Fruit fly (Drosophila melanogaster): ENCODE data around the gene CG34313.

Gene CG34313

DNA sequence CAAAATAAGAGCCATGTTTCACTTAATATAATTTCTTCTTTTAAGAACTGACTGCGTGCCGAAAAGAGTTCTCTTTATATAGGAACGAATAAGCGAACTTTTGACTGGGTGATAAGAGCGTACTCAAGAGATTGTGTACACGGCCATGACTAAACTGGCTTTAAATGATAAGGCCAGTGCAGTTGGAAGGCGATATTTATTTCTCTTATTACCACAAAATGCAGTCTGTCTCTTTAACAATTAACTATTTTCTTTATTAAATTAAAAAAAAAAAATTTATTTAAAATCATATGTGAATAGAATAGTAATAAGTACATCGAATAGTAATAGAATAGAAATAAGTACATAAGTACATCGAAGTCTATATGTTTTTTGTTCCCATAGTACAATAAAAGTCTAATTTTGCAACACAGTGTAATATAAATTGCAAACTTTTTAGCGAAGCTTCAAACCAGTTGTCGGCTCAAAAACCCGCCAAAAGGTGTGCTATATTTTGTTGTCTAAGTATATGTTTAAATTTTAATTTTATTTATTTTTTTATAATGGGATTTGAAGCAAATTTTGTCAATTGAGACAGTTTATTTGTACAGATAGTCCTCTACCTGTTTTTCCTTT, 26.9 kb upstream of the CG34313 start, which contains the start of gene CG31810:
TSS of gene CG31810 (minus strand) at position 51 of the 615 bp plus-strand sequence.
- TF ChIP-seq Ets98B (GFP tag; IDR thresholded peaks at IDR 0.05) (no peak), D1 (tag; optimal IDR thresholded peaks at IDR 0.05) (peak; percentile 55), CG32121 (GFP tag; IDR thresholded peaks at IDR 0.05) (0 out of 2 replicates have a peak, but pooled peaks have one; percentile 17), Pif1A (GFP tag; optimal IDR thresholded peaks at IDR 0.05) (no peak)

DNA sequence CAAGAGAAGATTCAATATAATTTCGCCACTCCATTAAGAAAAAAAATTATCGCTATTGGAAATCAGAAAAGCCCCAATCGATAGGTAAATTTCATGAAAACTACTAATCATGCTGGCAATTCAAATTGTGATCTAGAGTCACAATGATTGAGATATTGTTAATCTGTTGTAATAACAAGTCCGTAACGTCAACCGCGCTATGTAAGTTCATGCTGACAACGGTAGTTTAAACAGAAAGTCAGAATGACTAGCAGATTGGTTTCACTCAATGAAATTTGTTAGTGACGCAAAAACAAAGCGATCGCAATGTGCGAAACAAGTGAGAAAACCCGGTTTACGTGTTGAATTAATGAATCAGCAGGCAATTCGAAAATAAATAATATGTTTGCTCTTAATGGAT, 22.2 kb upstream of the CG34313 start:
- TF ChIP-seq D1 (tag; optimal IDR thresholded peaks at IDR 0.05) (no peak), fd96Ca (GFP tag; IDR thresholded peaks at IDR 0.05) (no peak), CG17806 (tag; optimal IDR thresholded peaks at IDR 0.05) (no peak), Pif1B (GFP tag; optimal IDR thresholded peaks at IDR 0.05) (no peak), CG14655 (GFP tag; optimal IDR thresholded peaks at IDR 0.05) (no peak), CG8159 (tag; optimal IDR thresholded peaks at IDR 0.05) (no peak), Ets98B (GFP tag; IDR thresholded peaks at IDR 0.05) (no peak), EcR (GFP tag; optimal IDR thresholded peaks at IDR 0.05) (no peak), CG34367 (tag; optimal IDR thresholded peaks at IDR 0.05) (no peak), CG8301 (tag; optimal IDR thresholded peaks at IDR 0.05) (no peak)

DNA sequence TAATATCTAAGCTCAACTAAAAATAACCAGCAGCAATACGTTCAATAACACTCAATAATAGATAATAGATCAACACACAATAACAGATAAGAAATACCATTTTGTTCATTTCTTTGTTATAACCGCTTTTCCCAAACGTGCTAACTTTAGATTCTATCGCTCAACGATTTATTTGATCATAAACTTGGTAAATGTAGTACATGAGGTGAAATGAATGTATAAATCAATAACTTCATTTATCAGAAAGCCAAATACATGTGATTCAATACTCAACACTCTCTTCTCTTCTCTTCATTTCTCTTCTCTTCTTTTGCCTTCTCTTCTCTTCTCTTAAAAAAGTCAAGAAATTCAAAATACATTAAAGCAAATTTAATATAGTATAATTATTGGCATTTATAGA, 21.7 kb upstream of the CG34313 start:
- TF ChIP-seq CG15710 (tag; optimal IDR thresholded peaks at IDR 0.05): no peak
- no peak for TF ChIP-seq CG32121 (GFP tag; IDR thresholded peaks at IDR 0.05)
- no peak for TF ChIP-seq Pif1A (GFP tag; optimal IDR thresholded peaks at IDR 0.05)
- TF ChIP-seq CG17806 (tag; optimal IDR thresholded peaks at IDR 0.05): no peak
- no peak for TF ChIP-seq CG8159 (tag; optimal IDR thresholded peaks at IDR 0.05)
- no peak for TF ChIP-seq CG14655 (GFP tag; optimal IDR thresholded peaks at IDR 0.05)
- TF ChIP-seq gl (tag; optimal IDR thresholded peaks at IDR 0.05): no peak
- no peak for TF ChIP-seq CG34367 (tag; optimal IDR thresholded peaks at IDR 0.05)
- TF ChIP-seq Ets98B (GFP tag; IDR thresholded peaks at IDR 0.05): no peak
- no peak for TF ChIP-seq Pif1B (GFP tag; optimal IDR thresholded peaks at IDR 0.05)
- no peak for TF ChIP-seq EcR (GFP tag; optimal IDR thresholded peaks at IDR 0.05)
- no peak for TF ChIP-seq CG9948 (tag; optimal IDR thresholded peaks at IDR 0.05)

DNA sequence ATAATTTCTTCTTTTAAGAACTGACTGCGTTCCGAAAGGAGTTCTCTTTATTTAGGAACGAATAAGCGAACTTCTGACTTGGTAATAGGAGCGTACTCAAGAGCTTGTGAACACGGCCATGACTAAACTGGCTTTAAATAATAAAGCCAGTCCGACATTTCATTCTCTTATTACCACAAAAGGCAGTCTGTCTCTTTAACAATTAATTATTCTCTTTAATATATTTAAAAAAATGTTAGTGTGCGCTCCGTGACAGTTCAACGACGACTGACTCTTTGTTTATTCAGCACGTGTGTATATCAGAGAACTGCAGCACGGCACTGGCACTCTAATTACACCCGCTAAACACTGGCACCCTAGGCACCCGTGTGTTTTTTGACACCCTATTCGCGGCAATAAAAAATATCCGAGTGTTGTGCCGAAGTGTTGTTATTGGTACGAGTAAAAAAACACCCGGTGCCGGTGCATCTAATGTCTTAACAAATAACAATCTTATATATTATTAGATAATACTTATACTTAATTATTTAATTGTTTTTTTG, 20.8 kb upstream of the CG34313 start, which contains the start of gene CG31809:
TSS of gene CG31809 (minus strand) at position 249 of the 542 bp plus-strand sequence.
- TF ChIP-seq Pif1A (GFP tag; optimal IDR thresholded peaks at IDR 0.05): no peak
- peak; percentile 38 for TF ChIP-seq D1 (tag; optimal IDR thresholded peaks at IDR 0.05)

DNA sequence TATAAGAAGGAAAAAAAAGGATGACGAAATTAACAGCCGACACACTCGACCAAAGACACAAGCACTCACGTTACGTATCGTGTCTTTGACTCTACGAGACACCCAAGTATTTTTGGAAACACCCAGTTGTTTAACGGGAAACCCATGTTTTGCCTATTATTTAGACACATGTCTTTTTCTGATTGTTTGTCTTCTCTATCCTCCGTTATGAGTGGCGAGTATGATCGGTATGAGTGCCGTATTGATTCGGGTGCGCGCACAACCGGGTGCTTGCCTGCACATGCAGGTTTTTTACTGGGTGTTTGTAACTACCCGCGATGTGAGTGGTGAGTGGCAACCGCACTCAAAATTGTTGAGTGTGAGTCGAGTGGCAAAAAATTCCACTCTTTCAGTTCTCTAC, 20.2 kb upstream of the CG34313 start:
- TF ChIP-seq CG8159 (tag; optimal IDR thresholded peaks at IDR 0.05): no peak
- no peak for TF ChIP-seq D1 (tag; optimal IDR thresholded peaks at IDR 0.05)
- TF ChIP-seq CG12605 (GFP tag; IDR thresholded peaks at IDR 0.05): no peak
- TF ChIP-seq gl (tag; optimal IDR thresholded peaks at IDR 0.05): no peak
- no peak for TF ChIP-seq CG15710 (tag; optimal IDR thresholded peaks at IDR 0.05)
- no peak for TF ChIP-seq CG4496 (GFP tag; IDR thresholded peaks at IDR 0.05)
- TF ChIP-seq Pif1A (GFP tag; optimal IDR thresholded peaks at IDR 0.05): no peak
- no peak for TF ChIP-seq EcR (GFP tag; optimal IDR thresholded peaks at IDR 0.05)
- no peak for TF ChIP-seq Pif1B (GFP tag; optimal IDR thresholded peaks at IDR 0.05)
- no peak for TF ChIP-seq rn (GFP tag; IDR thresholded peaks at IDR 0.05)
- TF ChIP-seq CG34367 (tag; optimal IDR thresholded peaks at IDR 0.05): no peak
- no peak for TF ChIP-seq CG9948 (tag; optimal IDR thresholded peaks at IDR 0.05)
- no peak for TF ChIP-seq CG32121 (GFP tag; IDR thresholded peaks at IDR 0.05)

DNA sequence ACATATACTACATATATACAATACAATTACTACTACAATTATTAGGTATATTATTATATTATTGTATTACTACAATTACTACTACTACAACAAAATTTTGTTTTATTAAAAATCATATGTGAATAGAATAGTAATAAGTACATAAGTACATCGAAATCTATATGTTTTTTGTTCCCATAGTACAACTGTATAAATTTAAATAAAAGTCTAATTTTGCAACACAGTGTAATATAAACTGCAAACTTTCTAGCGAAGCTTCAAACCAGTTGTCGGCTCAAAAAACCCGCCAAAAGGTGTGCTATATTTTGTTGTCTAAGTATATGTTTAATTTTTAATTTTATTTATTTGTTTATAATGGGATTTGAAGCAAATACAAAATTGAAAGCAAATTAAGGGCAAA, 19.8 kb upstream of the CG34313 start:
- TF ChIP-seq D1 (tag; optimal IDR thresholded peaks at IDR 0.05) (peak; percentile 42), CG32121 (GFP tag; IDR thresholded peaks at IDR 0.05) (no peak), CG10348 (GFP tag; IDR thresholded peaks at IDR 0.05) (no peak), Snoo (tag; optimal IDR thresholded peaks at IDR 0.05) (no peak), Pif1B (GFP tag; optimal IDR thresholded peaks at IDR 0.05) (no peak), EcR (GFP tag; optimal IDR thresholded peaks at IDR 0.05) (no peak)

DNA sequence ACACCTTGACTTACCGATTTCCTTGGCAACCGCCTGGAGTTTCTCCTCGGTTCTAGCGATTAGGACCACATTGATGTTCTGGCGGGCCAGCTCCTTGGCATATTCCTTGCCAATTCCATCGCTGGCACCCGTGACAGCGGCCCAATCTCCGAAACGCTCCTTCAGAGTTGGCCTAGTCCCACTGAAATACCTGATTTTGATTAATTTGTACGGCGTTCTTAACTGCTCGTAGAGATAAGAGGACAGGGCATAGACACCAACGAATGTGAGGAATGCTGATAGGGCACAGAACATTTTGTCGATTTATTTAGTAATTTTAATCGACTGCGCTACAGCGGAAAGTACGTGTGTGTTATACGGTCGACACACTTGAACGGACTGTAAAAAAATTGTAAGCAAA, 18.2 kb upstream of the CG34313 start, which contains the start of gene CG6012:
TSS of gene CG6012 (minus strand) at position 364 of the 400 bp plus-strand sequence.
- TF ChIP-seq gl (tag; optimal IDR thresholded peaks at IDR 0.05): no peak
- no peak for TF ChIP-seq Pif1A (GFP tag; optimal IDR thresholded peaks at IDR 0.05)
- no peak for TF ChIP-seq Snoo (tag; optimal IDR thresholded peaks at IDR 0.05)

DNA sequence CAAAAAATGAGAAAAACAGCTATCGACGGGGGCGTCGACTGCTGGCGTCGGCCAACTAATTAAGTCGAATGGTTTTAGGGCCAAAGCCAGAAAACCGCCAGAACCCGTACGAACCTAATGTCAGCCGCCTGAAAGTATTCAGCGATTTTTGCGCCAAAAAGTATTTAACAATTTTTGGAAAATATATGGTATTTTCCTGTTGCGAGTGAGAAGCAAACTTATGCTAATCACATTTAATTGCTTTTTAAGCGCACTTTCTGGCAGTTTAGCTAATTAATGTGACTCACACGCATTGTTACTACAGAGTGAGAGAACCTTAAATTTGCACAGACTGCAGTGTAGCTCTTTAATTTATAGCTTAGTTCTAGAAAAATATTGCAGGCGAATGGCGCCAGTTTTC, 16.8 kb upstream of the CG34313 start:
- TF ChIP-seq CG17806 (tag; optimal IDR thresholded peaks at IDR 0.05) (no peak), CG15710 (tag; optimal IDR thresholded peaks at IDR 0.05) (no peak), gl (tag; optimal IDR thresholded peaks at IDR 0.05) (no peak), CG13204 (GFP tag; optimal IDR thresholded peaks at IDR 0.05) (no peak), Snoo (tag; optimal IDR thresholded peaks at IDR 0.05) (no peak), CG4496 (GFP tag; IDR thresholded peaks at IDR 0.05) (no peak), fd96Ca (GFP tag; IDR thresholded peaks at IDR 0.05) (no peak), CG10348 (GFP tag; IDR thresholded peaks at IDR 0.05) (no peak), Ets98B (GFP tag; IDR thresholded peaks at IDR 0.05) (no peak), D1 (tag; optimal IDR thresholded peaks at IDR 0.05) (no peak), CG8301 (tag; optimal IDR thresholded peaks at IDR 0.05) (no peak), CG8159 (tag; optimal IDR thresholded peaks at IDR 0.05) (no peak), Pif1B (GFP tag; optimal IDR thresholded peaks at IDR 0.05) (no peak), rn (GFP tag; IDR thresholded peaks at IDR 0.05) (no peak)
